Fruit fly (Drosophila melanogaster): ENCODE measurements around the gene alphaTub85E.

alphaTub85E gene

dm6 chr3R:9759360-9760191, 26.5 kb upstream of the alphaTub85E start, which contains the start of gene Mpi (continued):
- TF ChIP-seq CG13894 (tag; optimal IDR thresholded peaks at IDR 0.05) (no peak), CG10543 (GFP tag; optimal IDR thresholded peaks at IDR 0.05) (peak; percentile 25), Hmr (GFP tag; optimal IDR thresholded peaks at IDR 0.05) (no peak), dan (GFP tag; IDR thresholded peaks at IDR 0.05) (no peak), Eip74EF (GFP tag; optimal IDR thresholded peaks at IDR 0.05) (no peak), ci (GFP tag; IDR thresholded peaks at IDR 0.05) (peak; percentile 43; the same call in 2 of the 3 replicates), Sox100B (GFP tag; optimal IDR thresholded peaks at IDR 0.05) (no peak), Doc2 (GFP tag; IDR thresholded peaks at IDR 0.05) (no peak), Atf3 (GFP tag; optimal IDR thresholded peaks at IDR 0.05) (no peak), ranshi (GFP tag; IDR thresholded peaks at IDR 0.05) (no peak), Pdp1 (GFP tag; optimal IDR thresholded peaks at IDR 0.05) (peak in 1 of 2 experiments; percentile 33), crc (GFP tag; optimal IDR thresholded peaks at IDR 0.05) (no peak), H2.0 (GFP tag; IDR thresholded peaks at IDR 0.05) (no peak), ssp (GFP tag; IDR thresholded peaks at IDR 0.05) (peak; percentile 16; the same call in 1 of the 2 replicates), Hand (GFP tag; optimal IDR thresholded peaks at IDR 0.05) (peak; percentile 21), cato (GFP tag; optimal IDR thresholded peaks at IDR 0.05; ENCODE audit: borderline replicate concordance) (no peak), lmd (GFP tag; IDR thresholded peaks at IDR 0.05) (peak; percentile 17; the same call in 1 of the 2 replicates), lov (optimal IDR thresholded peaks at IDR 0.05) (no peak), lov (GFP tag; IDR thresholded peaks at IDR 0.05) (no peak), Blimp-1 (GFP tag; optimal IDR thresholded peaks at IDR 0.05) (no peak), CG3407 (GFP tag; optimal IDR thresholded peaks at IDR 0.05) (no peak), CG15269 (tag; optimal IDR thresholded peaks at IDR 0.05) (no peak), nerfin-1 (tag; optimal IDR thresholded peaks at IDR 0.05) (peak; percentile 8), onecut (GFP tag; IDR thresholded peaks at IDR 0.05) (no peak), pfk (GFP tag; optimal IDR thresholded peaks at IDR 0.05) (no peak), slou (GFP tag; optimal IDR thresholded peaks at IDR 0.05) (no peak), cas (GFP tag; IDR thresholded peaks at IDR 0.05) (no peak), CG18476 (GFP tag; optimal IDR thresholded peaks at IDR 0.05) (no peak), scrt (GFP tag; optimal IDR thresholded peaks at IDR 0.05) (no peak), Trl (optimal IDR thresholded peaks at IDR 0.05) (no peak), Trl (GFP tag; optimal IDR thresholded peaks at IDR 0.05) (no peak), CG17829 (tag; optimal IDR thresholded peaks at IDR 0.05) (peak; percentile 50), CG32772 (GFP tag; IDR thresholded peaks at IDR 0.05) (no peak), HmgD (GFP tag; optimal IDR thresholded peaks at IDR 0.05) (no peak), CG1603 (tag; optimal IDR thresholded peaks at IDR 0.05) (peak; percentile 60), CG8765 (GFP tag; IDR thresholded peaks at IDR 0.05) (no peak), cg (GFP tag; optimal IDR thresholded peaks at IDR 0.05) (no peak), grn (GFP tag; optimal IDR thresholded peaks at IDR 0.05) (no peak), dmrt99B (tag; optimal IDR thresholded peaks at IDR 0.05) (no peak), ttk (GFP tag; IDR thresholded peaks at IDR 0.05) (no peak), ato (GFP tag; IDR thresholded peaks at IDR 0.05; ENCODE audit: partially characterized antibody) (0 out of 2 replicates have a peak, but pooled peaks have one; percentile 45), CG12744 (GFP tag; optimal IDR thresholded peaks at IDR 0.05) (no peak), CG18011 (GFP tag; optimal IDR thresholded peaks at IDR 0.05) (no peak), CG10147 (GFP tag; optimal IDR thresholded peaks at IDR 0.05) (no peak), CG14710 (tag; optimal IDR thresholded peaks at IDR 0.05) (peak; percentile 40), CG3065 (GFP tag; optimal IDR thresholded peaks at IDR 0.05) (no peak), exex (tag; optimal IDR thresholded peaks at IDR 0.05) (no peak), pnt (GFP tag; optimal IDR thresholded peaks at IDR 0.05) (no peak), CG11560 (tag; IDR thresholded peaks at IDR 0.05) (no peak)

Measured in whole organism, embryonic.